Worm (Caenorhabditis elegans) whole organism, L4 larva: ENCODE results near the gene Y51H4A.937.

Source experiments
- Y48G9A.11 ChIP-seq: fragments of 200-800 bp; sonication (Bioruptor generic); IDR thresholded peaks from 2 replicates; pipeline ENCODE4 v1.3.6; 2022; ENCODE audit warnings: missing genetic modification reagents, missing genetic modification characterization, missing compliant biosample characterization
- ceh-28 ChIP-seq: fragments of 150-350 bp; optimal IDR thresholded peaks from 2 replicates; lab custom pipeline; 2014; ENCODE audit warnings: missing biosample characterization, missing genetic modification reagents, missing genetic modification characterization
- ces-1 ChIP-seq: fragments of 150-350 bp; sonication (generic microtip); optimal IDR thresholded peaks from 4 replicates; lab custom pipeline; 2014; ENCODE audit warnings: missing biosample characterization, missing genetic modification reagents, missing genetic modification characterization
- daf-8 ChIP-seq: fragments of 200-800 bp; sonication (Bioruptor generic); IDR thresholded peaks from 2 replicates; pipeline ENCODE4 v1.3.6; 2022; ENCODE audit warnings: missing genetic modification characterization, missing compliant biosample characterization
- dmd-9 ChIP-seq: fragments of 200-800 bp; sonication (Bioruptor generic); IDR thresholded peaks from 2 replicates; pipeline ENCODE4 v1.3.6; 2022; ENCODE audit warnings: missing genetic modification reagents, missing genetic modification characterization, missing compliant biosample characterization
- lsy-2 ChIP-seq, 2 experiments: fragments of 150-350 bp in 1 of 2; sonication (generic microtip) in 1 of 2; optimal IDR thresholded peaks; 2 replicates each; lab custom pipeline; 2014 to 2017; ENCODE audit warnings: missing biosample characterization in 2 of 2, missing genetic modification characterization in 2 of 2
- mdl-1 ChIP-seq, 2 experiments: fragments of 150-350 bp in 1 of 2; sonication (generic microtip) in 1 of 2; optimal IDR thresholded peaks; 2 replicates each; lab custom pipeline; 2014 to 2017; ENCODE audit warnings: missing biosample characterization in 2 of 2, missing genetic modification characterization in 2 of 2
- nhr-10 ChIP-seq: fragments of 150-350 bp; optimal IDR thresholded peaks from 2 replicates; lab custom pipeline; 2014; ENCODE audit warnings: missing biosample characterization, missing genetic modification characterization
- nhr-28 ChIP-seq: fragments of 150-350 bp; optimal IDR thresholded peaks from 2 replicates; lab custom pipeline; 2014; ENCODE audit warnings: missing biosample characterization, missing genetic modification characterization
- skn-1 ChIP-seq: fragments of 150-350 bp; optimal IDR thresholded peaks from 2 replicates; lab custom pipeline; 2014; ENCODE audit warnings: missing biosample characterization, missing genetic modification characterization
- snpc-4 ChIP-seq: fragments of 150-350 bp; optimal IDR thresholded peaks from 2 replicates; lab custom pipeline; 2014; ENCODE audit warnings: missing biosample characterization, missing genetic modification characterization
- zag-1 ChIP-seq: fragments of 150-350 bp; optimal IDR thresholded peaks from 2 replicates; lab custom pipeline; 2014; ENCODE audit warnings: missing biosample characterization, missing genetic modification characterization
- zfp-2 ChIP-seq: sonication (generic microtip); optimal IDR thresholded peaks from 2 replicates; lab custom pipeline; 2016; ENCODE audit warnings: mild to moderate bottlenecking, missing genetic modification characterization, missing compliant biosample characterization
- ztf-11 ChIP-seq: fragments of 150-350 bp; optimal IDR thresholded peaks from 2 replicates; lab custom pipeline; 2014; ENCODE audit warnings: missing biosample characterization, missing genetic modification characterization

DNA sequence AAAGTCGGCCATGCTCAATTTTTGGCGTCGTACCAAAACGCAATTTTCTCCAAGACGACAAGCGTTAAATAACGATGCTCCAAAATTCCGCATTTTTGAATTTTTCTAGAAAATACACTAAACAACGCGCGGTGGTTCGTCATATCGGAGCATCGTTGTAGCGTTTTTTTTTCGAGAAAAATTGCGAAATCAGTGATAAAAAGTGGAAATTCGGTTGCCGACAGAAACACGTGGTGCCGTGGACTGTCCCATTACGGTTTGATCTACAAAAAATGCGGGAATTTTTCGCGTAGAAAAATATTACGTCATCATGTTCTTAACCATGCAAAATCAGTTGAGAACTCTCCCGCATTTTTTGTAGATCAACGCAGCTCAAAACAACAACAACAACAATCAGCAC is 35.5 kb upstream of the Y51H4A.937 start:
- TF ChIP-seq zfp-2 (tag; lab: Kevin White, UChicago): no peak
- no peak for TF ChIP-seq ztf-11
- TF ChIP-seq lsy-2 (tag; optimal IDR thresholded peaks at IDR 0.05; lab: Kevin White, UChicago): no peak
- no peak for TF ChIP-seq zag-1 (tag; lab: Kevin White, UChicago)
- no peak for TF ChIP-seq nhr-28
- no peak for TF ChIP-seq snpc-4 (tag; lab: Kevin White, UChicago)
- no peak for TF ChIP-seq Y48G9A.11
- no peak for TF ChIP-seq daf-8
- TF ChIP-seq skn-1 (tag; lab: Kevin White, UChicago): no peak
- no peak for TF ChIP-seq ceh-28 (tag; lab: Kevin White, UChicago)
- no peak for TF ChIP-seq mdl-1 (tag; optimal IDR thresholded peaks at IDR 0.05; lab: Kevin White, UChicago)
- no peak for TF ChIP-seq nhr-10
- TF ChIP-seq dmd-9 (GFP tag; lab: Robert Waterston, UW): no peak
- no peak for TF ChIP-seq ces-1 (GFP tag; lab: Kevin White, UChicago)
